Worm (Caenorhabditis elegans) whole organism, late embryonic: Measurements from ENCODE around the gene idpp-6.

Source experiments
- C38D4.7 ChIP-seq: fragments of 200-800 bp; sonication (Bioruptor generic); optimal IDR thresholded peaks from 2 replicates; lab custom pipeline; 2018; ENCODE audit warnings: mild to moderate bottlenecking, missing genetic modification characterization, moderate library complexity, missing compliant biosample characterization
- ceh-14 ChIP-seq: sonication (generic microtip); optimal IDR thresholded peaks from 2 replicates; lab custom pipeline; 2016; ENCODE audit warnings: missing genotype, missing genetic modification characterization, missing compliant biosample characterization
- ceh-19 ChIP-seq: fragments of 200-800 bp; sonication (Bioruptor generic); optimal IDR thresholded peaks from 2 replicates; lab custom pipeline; 2018; ENCODE audit warnings: mild to moderate bottlenecking, missing genetic modification characterization, missing compliant biosample characterization
- ceh-30 ChIP-seq: fragments of 150-350 bp; optimal IDR thresholded peaks from 2 replicates; lab custom pipeline; 2014; ENCODE audit warnings: missing biosample characterization, missing genetic modification characterization
- ceh-31 ChIP-seq: sonication (generic microtip); optimal IDR thresholded peaks from 2 replicates; lab custom pipeline; 2016; ENCODE audit warnings: missing genetic modification characterization, missing compliant biosample characterization
- ceh-34 ChIP-seq: sonication (generic microtip); optimal IDR thresholded peaks from 2 replicates; lab custom pipeline; 2016; ENCODE audit warnings: mild to moderate bottlenecking, missing genetic modification characterization, missing compliant biosample characterization
- ceh-45 ChIP-seq: fragments of 200-800 bp; sonication (Bioruptor generic); IDR thresholded peaks from 2 replicates; pipeline ENCODE4 v1.3.6; 2022; ENCODE audit warnings: missing genetic modification reagents, missing genetic modification characterization, missing compliant biosample characterization
- ceh-48 ChIP-seq: sonication (generic microtip); optimal IDR thresholded peaks from 2 replicates; lab custom pipeline; 2016; ENCODE audit warnings: missing genetic modification characterization, inconsistent platforms, missing compliant biosample characterization
- ceh-9 ChIP-seq: sonication (generic microtip); optimal IDR thresholded peaks from 2 replicates; lab custom pipeline; 2016; ENCODE audit warnings: mild to moderate bottlenecking, missing genetic modification characterization, inconsistent platforms, missing compliant biosample characterization
- dve-1 ChIP-seq: sonication (generic microtip); optimal IDR thresholded peaks from 2 replicates; lab custom pipeline; 2017; ENCODE audit warnings: antibody characterized with exemption, mild to moderate bottlenecking, missing genetic modification characterization, missing compliant biosample characterization
- elt-2 ChIP-seq: sonication (generic microtip); optimal IDR thresholded peaks from 2 replicates; lab custom pipeline; 2016; ENCODE audit warnings: missing genetic modification reagents, missing genetic modification characterization, missing compliant biosample characterization
- ets-4 ChIP-seq: sonication (generic microtip); optimal IDR thresholded peaks from 2 replicates; lab custom pipeline; 2016; ENCODE audit warnings: missing genetic modification characterization, missing compliant biosample characterization
- eyg-1 ChIP-seq: sonication (generic microtip); optimal IDR thresholded peaks from 2 replicates; lab custom pipeline; 2016; ENCODE audit warnings: missing genotype, missing genetic modification characterization, missing compliant biosample characterization
- fax-1 ChIP-seq: sonication (generic microtip); optimal IDR thresholded peaks from 2 replicates; lab custom pipeline; 2016; ENCODE audit warnings: missing genotype, missing genetic modification characterization, missing compliant biosample characterization
- madf-2 ChIP-seq: sonication (generic microtip); optimal IDR thresholded peaks from 2 replicates; lab custom pipeline; 2017; ENCODE audit warnings: missing genetic modification characterization, missing compliant biosample characterization
- nfya-1 ChIP-seq: sonication (generic microtip); optimal IDR thresholded peaks from 2 replicates; lab custom pipeline; 2017; ENCODE audit warnings: missing genetic modification characterization, mild to moderate bottlenecking, missing compliant biosample characterization, antibody characterized with exemption, moderate library complexity
- nhr-232 ChIP-seq: sonication (generic microtip); optimal IDR thresholded peaks from 2 replicates; lab custom pipeline; 2016; ENCODE audit warnings: missing genetic modification characterization, missing compliant biosample characterization
- pqm-1 ChIP-seq: sonication (generic microtip); optimal IDR thresholded peaks from 2 replicates; lab custom pipeline; 2016; ENCODE audit warnings: missing genetic modification characterization, missing compliant biosample characterization
- rnt-1 ChIP-seq: sonication (generic microtip); optimal IDR thresholded peaks from 2 replicates; lab custom pipeline; 2016; ENCODE audit warnings: missing genetic modification characterization, missing compliant biosample characterization
- sdc-2 ChIP-seq: sonication (generic microtip); optimal IDR thresholded peaks from 2 replicates; lab custom pipeline; 2016; ENCODE audit warnings: missing genotype, missing genetic modification characterization, missing compliant biosample characterization
- sox-2 ChIP-seq: fragments of 200-800 bp; sonication (Bioruptor generic); IDR thresholded peaks from 2 replicates; pipeline ENCODE4 v1.3.6; 2022; ENCODE audit warnings: missing genetic modification reagents, missing genetic modification characterization, missing compliant biosample characterization
- tbx-2 ChIP-seq: sonication (generic microtip); optimal IDR thresholded peaks from 2 replicates; lab custom pipeline; 2016; ENCODE audit warnings: missing genetic modification characterization, missing compliant biosample characterization
- unc-3 ChIP-seq, 2 experiments: fragments of 200-800 bp in 1 of 2; sonication (Bioruptor generic) in 1 of 2; sonication (generic microtip) in 1 of 2; conservative IDR thresholded peaks in 1 of 2; optimal IDR thresholded peaks in 1 of 2; 2 replicates each; pipeline versions ENCODE4 v1.3.6 to Lab custom; 2016 to 2022; ENCODE audit warnings: missing compliant biosample characterization in 2 of 2, missing genetic modification characterization in 2 of 2, missing genetic modification reagents in 1 of 2
- unc-42 ChIP-seq: sonication (generic microtip); optimal IDR thresholded peaks from 2 replicates; lab custom pipeline; 2016; ENCODE audit warnings: missing genotype, missing genetic modification characterization, missing compliant biosample characterization
- unc-55 ChIP-seq: sonication (generic microtip); optimal IDR thresholded peaks from 2 replicates; lab custom pipeline; 2017; ENCODE audit warnings: missing biosample characterization, missing genetic modification reagents, missing genetic modification characterization
- unc-86 ChIP-seq: sonication (generic microtip); optimal IDR thresholded peaks from 2 replicates; lab custom pipeline; 2016; ENCODE audit warnings: missing genetic modification characterization, missing compliant biosample characterization
- ztf-16 ChIP-seq: sonication (generic microtip); optimal IDR thresholded peaks from 2 replicates; lab custom pipeline; 2017; ENCODE audit warnings: missing genetic modification characterization, missing compliant biosample characterization

idpp-6 gene

DNA sequence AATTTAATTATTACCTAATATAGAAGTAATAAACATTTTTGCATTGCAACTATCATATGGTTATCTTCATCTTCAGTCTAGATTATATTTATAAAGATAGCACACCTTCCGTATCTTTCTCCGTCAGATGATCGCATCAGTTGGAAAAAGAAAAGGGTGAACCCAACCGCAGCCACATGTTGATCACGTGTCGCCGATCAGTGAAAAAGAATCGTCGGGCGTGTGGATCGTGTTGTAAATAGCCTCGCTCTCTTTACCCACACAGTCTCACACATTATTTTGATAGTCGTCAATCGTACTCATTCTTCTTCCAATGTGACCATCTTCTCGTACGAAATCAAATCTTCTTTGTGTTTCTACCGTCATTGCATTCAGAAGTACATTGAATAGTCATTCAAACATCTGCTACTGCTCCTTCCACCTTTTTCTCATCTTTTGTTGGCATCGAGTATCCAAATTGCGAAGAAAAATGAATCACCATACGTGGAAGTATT is 39.1 kb upstream of the idpp-6 start (continued):
- no peak for TF ChIP-seq unc-3 (GFP tag; conservative IDR thresholded peaks at IDR 0.05; lab: Robert Waterston, UW)
- no peak for TF ChIP-seq unc-3 (tag; optimal IDR thresholded peaks at IDR 0.05; lab: Kevin White, UChicago)
- TF ChIP-seq nfya-1 (tag; lab: Kevin White, UChicago) = peak; percentile 43
- TF ChIP-seq elt-2 = peak; percentile 93
- peak; percentile 94 for TF ChIP-seq rnt-1 (tag; lab: Kevin White, UChicago)
- TF ChIP-seq ceh-19 (GFP tag; lab: Kevin White, UChicago) = no peak
- peak; percentile 32 for TF ChIP-seq tbx-2
- no peak for TF ChIP-seq ceh-48 (tag; lab: Kevin White, UChicago)
- no peak for TF ChIP-seq ets-4 (tag; lab: Kevin White, UChicago)

DNA sequence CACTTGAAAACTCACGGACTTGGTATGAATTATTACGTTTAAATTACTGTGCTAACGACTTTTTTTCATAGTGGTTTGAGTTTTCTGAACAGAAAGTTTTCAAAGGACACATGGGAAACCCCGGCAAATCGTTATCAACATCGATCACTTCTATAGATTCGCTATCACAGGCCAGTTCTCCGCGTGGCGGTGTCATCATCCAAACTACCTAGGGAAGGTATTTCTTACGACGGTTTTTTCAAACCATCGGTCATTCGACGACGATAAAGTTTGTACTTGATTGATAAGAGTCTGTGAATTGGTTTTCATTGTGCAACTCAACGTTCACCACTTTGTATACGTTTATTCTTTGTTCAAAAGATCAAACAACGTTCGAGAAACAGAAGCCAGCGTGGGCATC is 38.4 kb upstream of the idpp-6 start:
- no peak for TF ChIP-seq sdc-2
- TF ChIP-seq C38D4.7 (GFP tag; lab: Kevin White, UChicago) = no peak
- no peak for TF ChIP-seq dve-1 (tag; lab: Kevin White, UChicago)
- TF ChIP-seq ceh-14 (tag; lab: Kevin White, UChicago) = no peak
- TF ChIP-seq ceh-9 (tag; lab: Kevin White, UChicago) = no peak
- peak; percentile 83 for TF ChIP-seq elt-2
- TF ChIP-seq fax-1 (tag; lab: Kevin White, UChicago) = no peak

DNA sequence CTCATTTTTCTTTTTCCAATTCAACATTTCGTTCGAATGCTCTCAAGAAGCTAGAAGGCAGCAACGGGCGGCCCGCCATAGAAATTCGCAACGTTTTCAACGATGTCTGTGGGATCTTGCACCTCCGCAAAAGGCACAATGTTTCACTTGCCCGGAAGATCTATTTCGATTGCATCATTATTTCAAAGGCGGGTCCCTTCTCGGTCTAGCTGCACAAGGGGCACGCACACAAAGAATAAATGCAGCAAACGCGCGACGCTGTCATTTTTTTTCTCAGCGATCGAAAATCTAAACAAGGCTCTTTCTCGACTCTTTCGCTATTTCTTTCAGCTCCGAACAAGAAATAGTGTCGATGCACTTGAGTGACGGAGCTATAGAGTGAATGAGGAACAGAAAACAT is 38.0 kb upstream of the idpp-6 start:
- TF ChIP-seq ceh-19 (GFP tag; lab: Kevin White, UChicago) = peak; percentile 5
- TF ChIP-seq nhr-232 (tag; lab: Kevin White, UChicago) = no peak
- peak; percentile 63 for TF ChIP-seq unc-42 (tag; lab: Kevin White, UChicago)
- TF ChIP-seq, all 69 proteins: peak for 2

DNA sequence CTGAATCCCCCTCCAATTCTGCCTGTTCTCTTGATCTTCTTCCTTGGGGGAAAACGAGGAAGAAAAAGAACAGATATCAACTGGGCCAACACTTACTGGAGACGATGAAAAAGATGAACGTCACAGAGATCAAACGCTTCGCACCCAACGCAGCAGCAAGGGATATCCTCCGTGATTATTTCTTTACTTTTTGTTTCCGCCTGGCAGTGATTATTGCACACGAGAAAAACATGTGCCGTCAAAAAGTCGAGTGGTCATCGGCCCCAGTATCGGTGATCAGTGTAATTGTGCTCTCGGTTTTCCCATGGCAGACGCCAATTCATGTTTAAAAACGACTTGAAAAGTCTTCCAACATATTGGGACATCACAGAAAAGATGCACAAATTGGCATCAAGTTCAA is 37.4 kb upstream of the idpp-6 start:
- no peak for TF ChIP-seq ceh-45
- TF ChIP-seq pqm-1 (tag; lab: Kevin White, UChicago) = no peak
- no peak for TF ChIP-seq ceh-31 (tag; lab: Kevin White, UChicago)
- TF ChIP-seq unc-55 = no peak
- no peak for TF ChIP-seq madf-2 (tag; lab: Kevin White, UChicago)

DNA sequence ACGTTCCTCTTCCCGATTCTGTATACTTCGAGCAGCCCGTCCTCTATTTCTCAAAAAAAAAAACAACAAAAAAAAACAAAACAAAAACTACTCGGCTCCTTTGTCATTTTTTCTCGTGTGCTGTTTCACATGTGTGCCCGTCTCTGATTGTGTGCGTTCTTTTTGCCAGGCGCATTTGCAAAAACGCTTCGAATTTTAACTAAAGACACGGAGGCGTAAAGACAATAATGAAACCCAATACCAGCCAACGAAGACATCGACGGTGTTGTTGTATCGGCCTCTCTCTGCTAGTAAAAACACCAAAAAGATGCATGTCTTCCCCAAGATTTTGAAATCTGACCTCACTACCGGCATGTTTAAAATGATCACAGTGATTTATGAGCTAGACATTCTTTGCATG is 36.1 kb upstream of the idpp-6 start:
- TF ChIP-seq ceh-34 (tag; lab: Kevin White, UChicago) = peak; percentile 53
- no peak for TF ChIP-seq tbx-2
- no peak for TF ChIP-seq ztf-16 (tag; lab: Kevin White, UChicago)
- no peak for TF ChIP-seq eyg-1

DNA sequence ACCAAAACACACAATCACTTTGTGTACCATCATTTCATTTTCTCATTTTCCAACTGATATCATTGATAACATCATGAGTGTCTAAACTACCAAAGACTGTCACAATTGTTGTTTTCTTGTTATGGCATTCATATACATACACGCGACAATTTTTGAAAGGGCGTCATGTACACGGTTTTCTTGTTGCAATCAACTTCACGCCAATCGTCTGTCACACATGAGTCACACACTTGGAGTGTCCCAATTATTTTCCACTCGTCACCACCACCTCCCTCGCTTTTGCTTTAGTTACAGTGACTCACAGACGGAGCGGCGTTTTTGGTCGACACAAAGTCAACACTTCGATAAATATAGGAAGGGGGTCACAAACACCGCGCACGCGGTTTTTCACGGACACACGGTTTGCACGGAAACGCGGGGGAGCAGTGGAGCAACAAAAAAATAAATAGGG is 35.0 kb upstream of the idpp-6 start:
- no peak for TF ChIP-seq sox-2 (GFP tag; lab: Robert Waterston, UW)
- no peak for TF ChIP-seq ceh-30 (tag; lab: Kevin White, UChicago)
- TF ChIP-seq pqm-1 (tag; lab: Kevin White, UChicago) = peak; percentile 22
- no peak for TF ChIP-seq unc-86 (tag; lab: Kevin White, UChicago)

DNA sequence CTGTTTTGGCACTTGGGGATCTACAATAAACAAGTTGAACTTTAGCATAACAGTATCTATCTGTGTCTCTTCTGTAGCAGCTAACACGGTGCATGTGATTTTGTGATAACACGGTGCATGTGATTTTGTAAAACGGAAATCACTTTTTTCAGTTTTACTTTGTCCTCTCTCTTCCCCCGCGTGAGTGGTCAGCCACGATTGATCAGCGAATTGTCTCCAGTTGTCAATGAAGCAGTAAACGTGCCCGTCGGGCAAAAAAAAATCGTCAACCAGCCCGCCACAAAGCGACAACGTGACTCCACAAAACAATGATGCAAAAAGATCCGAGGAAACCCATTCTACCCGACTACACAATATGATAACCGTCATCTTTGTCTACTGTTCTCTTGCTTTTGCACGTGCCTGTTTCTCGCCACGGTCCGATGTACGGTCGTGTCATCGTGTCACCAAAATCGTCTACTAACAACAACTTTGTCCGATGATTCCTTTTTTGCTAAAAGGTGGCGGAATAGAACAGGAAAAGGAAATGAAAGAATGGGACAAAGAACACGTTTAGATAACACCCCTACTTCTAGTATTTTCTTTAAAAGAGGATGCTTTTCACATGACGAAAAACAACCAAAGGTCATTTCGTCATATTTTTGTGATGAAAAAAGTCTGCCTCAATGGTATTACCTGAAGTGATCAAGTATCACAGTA is 33.7 kb upstream of the idpp-6 start:
- TF ChIP-seq ceh-14 (tag; lab: Kevin White, UChicago) = no peak
- peak; percentile 1 for TF ChIP-seq pqm-1 (tag; lab: Kevin White, UChicago)
- no peak for TF ChIP-seq sdc-2
